Fruit fly (Drosophila melanogaster): Measurements from ENCODE around the gene PPP4R2r.

PPP4R2r gene

DNA sequence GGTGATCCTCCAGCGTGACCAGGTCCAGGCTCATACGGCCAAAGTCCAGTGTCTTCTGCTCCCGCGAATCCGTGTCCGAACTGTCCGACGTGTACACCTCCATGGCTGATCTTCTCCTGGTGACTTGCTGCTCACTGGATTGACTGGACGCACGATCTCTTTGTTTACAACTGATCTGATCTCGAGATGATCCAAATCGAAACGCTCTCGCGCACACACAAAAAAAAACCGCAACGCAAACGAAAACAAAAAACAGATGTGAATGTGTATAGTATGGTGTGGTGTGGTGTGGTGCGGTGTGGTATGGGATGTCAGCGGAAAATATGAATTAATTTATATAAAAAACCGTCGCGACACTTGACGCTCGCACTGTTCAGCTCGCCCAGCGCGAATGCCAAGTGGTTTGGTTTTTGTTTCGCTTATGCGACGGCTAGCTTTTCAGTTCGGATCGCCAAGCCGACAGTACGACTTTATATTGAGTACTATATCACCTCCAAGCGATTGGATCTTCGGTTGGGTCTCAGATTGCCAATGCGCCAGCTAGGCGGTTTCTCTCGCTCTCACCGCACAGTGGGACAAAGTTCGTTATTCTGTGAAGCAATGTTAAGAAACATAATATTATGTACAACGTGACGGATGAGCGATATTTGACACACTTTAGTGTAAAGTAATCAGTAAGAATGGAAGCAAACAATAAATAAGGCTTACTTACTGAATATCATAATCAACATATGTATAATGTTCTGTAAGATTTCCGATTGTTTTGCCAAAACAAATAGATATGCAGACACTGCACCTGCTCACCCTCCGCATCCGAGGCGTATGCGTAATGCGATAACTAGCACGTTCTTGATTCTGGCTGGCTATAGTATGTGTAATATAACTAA is 7.7 kb downstream of the PPP4R2r start:
- TF ChIP-seq CG17801 (GFP tag; optimal IDR thresholded peaks at IDR 0.05; ENCODE audit: partially characterized antibody) = peak; percentile 77

dm6 chrX:10487105-10487504 is 8.5 kb downstream of the PPP4R2r start, which contains the start of gene CG32687:
Gene CG32687 (minus strand): TSS chrX:10487205.
- TF ChIP-seq CG17801 (GFP tag; optimal IDR thresholded peaks at IDR 0.05; ENCODE audit: partially characterized antibody) = no peak

dm6 chrX:10487964-10488605 is 9.4 kb downstream of the PPP4R2r start:
- no peak for TF ChIP-seq CG17801 (GFP tag; optimal IDR thresholded peaks at IDR 0.05; ENCODE audit: partially characterized antibody)

DNA sequence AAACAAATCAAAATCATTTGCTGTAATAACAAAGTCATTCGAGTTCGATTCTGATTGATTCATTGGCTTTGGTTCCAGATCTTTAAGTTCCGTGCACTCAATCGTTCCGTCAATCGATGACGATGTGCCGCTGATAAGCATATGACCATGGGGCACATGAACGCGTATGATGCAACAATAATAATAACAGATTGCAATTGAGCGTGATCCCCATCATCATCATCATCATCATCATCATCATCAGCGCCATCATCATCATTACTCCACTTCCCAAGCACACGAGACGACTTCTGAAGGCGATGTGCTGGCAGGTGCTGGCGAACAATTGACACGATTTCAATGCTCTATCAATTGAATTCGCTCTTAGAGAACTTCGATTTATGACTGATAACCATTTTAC is 17.7 kb downstream of the PPP4R2r start:
- TF ChIP-seq CG17801 (GFP tag; optimal IDR thresholded peaks at IDR 0.05; ENCODE audit: partially characterized antibody) = no peak

DNA sequence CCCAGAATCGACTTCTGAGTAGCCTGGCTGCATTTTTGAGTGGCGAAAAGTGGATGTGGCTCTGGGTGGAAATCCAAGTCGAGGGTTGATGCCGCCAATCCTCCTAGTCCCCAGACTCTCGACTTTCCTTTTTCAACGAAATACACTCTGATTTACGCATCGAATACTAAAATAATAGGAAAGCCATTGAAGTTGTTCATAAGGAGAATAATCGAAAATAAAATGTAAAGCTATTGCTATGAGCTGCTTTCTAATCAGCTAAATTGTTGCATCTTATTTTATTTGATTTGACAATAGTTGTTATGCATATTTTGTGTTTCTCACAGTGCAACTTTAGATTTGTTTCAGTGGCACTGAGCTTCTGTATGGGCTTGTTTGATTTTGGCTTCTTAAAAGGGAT is 35.0 kb downstream of the PPP4R2r start:
- no peak for TF ChIP-seq CG17801 (GFP tag; optimal IDR thresholded peaks at IDR 0.05; ENCODE audit: partially characterized antibody)

DNA sequence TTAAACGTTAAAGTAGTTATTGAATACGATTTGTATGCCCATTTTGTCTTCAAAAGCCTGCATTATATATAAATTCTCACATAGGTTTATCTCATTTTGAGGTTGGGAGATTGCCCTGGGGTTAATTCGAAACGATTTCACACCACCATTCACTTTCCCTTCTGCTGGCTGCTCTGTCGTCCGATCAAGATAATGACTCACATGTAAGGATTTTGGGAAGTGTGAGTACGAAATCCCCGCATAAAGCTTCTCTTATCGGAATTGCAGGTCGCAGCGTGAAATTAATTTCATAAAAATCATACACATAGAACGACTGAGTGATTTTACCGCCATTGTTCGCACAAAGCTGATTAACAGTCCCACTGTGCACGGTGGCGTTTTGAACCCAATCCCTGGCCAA is 36.2 kb downstream of the PPP4R2r start:
- TF ChIP-seq CG17801 (GFP tag; optimal IDR thresholded peaks at IDR 0.05; ENCODE audit: partially characterized antibody) = no peak

DNA sequence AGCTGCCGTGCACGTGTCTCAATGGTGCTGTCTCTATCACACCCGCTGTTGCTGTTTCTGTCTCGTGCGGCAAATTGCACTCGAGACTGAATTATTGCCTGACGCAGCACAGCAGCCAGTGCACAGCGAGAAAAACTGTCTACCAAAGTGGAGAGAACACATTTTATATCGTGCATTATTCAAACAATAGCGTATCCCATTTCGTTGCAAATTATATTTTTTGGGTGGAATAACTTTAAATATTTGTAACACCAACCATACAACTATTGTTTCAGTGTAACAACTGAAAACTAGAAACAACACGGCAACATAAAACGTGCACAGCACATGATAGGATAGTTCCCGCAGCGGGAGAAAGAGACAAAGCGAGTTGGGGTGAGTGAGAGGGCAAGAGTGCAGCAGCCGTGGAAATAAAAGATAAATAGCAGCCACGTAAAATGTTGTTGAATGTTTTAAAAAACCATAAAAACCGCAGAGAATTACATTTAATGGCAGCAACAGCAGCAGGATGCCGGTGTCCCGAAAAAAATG is 36.8 kb downstream of the PPP4R2r start:
- no peak for TF ChIP-seq CG17801 (GFP tag; optimal IDR thresholded peaks at IDR 0.05; ENCODE audit: partially characterized antibody)
